Fruit fly (Drosophila melanogaster): ENCODE data around the gene CG31698.

CG31698 gene

dm6 chr2L:3144709-3145108 lies 28.9 kb downstream of the CG31698 start, which contains the start of gene toc (continued):
- TF ChIP-seq CG12155 (GFP tag; optimal IDR thresholded peaks at IDR 0.05) (peak; percentile 32), CG13287 (GFP tag; IDR thresholded peaks at IDR 0.05; ENCODE audit: partially characterized antibody) (peak; percentile 92), ac (GFP tag; optimal IDR thresholded peaks at IDR 0.05) (no peak), gro (GFP tag; optimal IDR thresholded peaks at IDR 0.05) (peak; percentile 43), CG10654 (GFP tag; optimal IDR thresholded peaks at IDR 0.05) (no peak), Xrp1 (GFP tag; IDR thresholded peaks at IDR 0.05) (no peak), Lpt (GFP tag; optimal IDR thresholded peaks at IDR 0.05) (no peak), CG12071 (GFP tag; optimal IDR thresholded peaks at IDR 0.05) (no peak), eve (GFP tag; optimal IDR thresholded peaks at IDR 0.05) (no peak), zen2 (GFP tag; IDR thresholded peaks at IDR 0.05; ENCODE audit: partially characterized antibody) (peak; percentile 84), dati (GFP tag; IDR thresholded peaks at IDR 0.05) (no peak), CG6765 (GFP tag; optimal IDR thresholded peaks at IDR 0.05) (no peak), cas (GFP tag; IDR thresholded peaks at IDR 0.05) (no peak), CG15601 (tag; optimal IDR thresholded peaks at IDR 0.05) (peak; percentile 14), nmo (GFP tag; optimal IDR thresholded peaks at IDR 0.05) (peak; percentile 28), HHEX (GFP tag; optimal IDR thresholded peaks at IDR 0.05) (no peak), CG1602 (GFP tag; optimal IDR thresholded peaks at IDR 0.05) (no peak), hbn (GFP tag; IDR thresholded peaks at IDR 0.05; ENCODE audit: partially characterized antibody) (peak; percentile 65), CG3281 (GFP tag; optimal IDR thresholded peaks at IDR 0.05) (no peak), Ravus (GFP tag; IDR thresholded peaks at IDR 0.05) (no peak), MESR4 (GFP tag; optimal IDR thresholded peaks at IDR 0.05) (peak; percentile 29), bbx (GFP tag; IDR thresholded peaks at IDR 0.05; ENCODE audit: partially characterized antibody) (peak; percentile 94), CG12659 (GFP tag; optimal IDR thresholded peaks at IDR 0.05) (peak; percentile 66), CG30020 (tag; optimal IDR thresholded peaks at IDR 0.05) (no peak), Rfx (GFP tag; IDR thresholded peaks at IDR 0.05) (peak; percentile 66), Dp (GFP tag; optimal IDR thresholded peaks at IDR 0.05) (peak; percentile 56), dm (GFP tag; optimal IDR thresholded peaks at IDR 0.05) (no peak), az2 (GFP tag; optimal IDR thresholded peaks at IDR 0.05) (no peak), twi (tag; optimal IDR thresholded peaks at IDR 0.05) (no peak), Hsf (GFP tag; optimal IDR thresholded peaks at IDR 0.05) (no peak), Doc3 (GFP tag; IDR thresholded peaks at IDR 0.05; ENCODE audit: partially characterized antibody) (peak; percentile 68), CG2202 (tag; optimal IDR thresholded peaks at IDR 0.05) (no peak), Abd-B (GFP tag; optimal IDR thresholded peaks at IDR 0.05) (no peak), Myb (GFP tag; optimal IDR thresholded peaks at IDR 0.05) (peak; percentile 84), pan (optimal IDR thresholded peaks at IDR 0.05) (no peak), pan (GFP tag; optimal IDR thresholded peaks at IDR 0.05 in 1 of 2, IDR thresholded peaks at IDR 0.05 in 1 of 2) (no peak), pum (GFP tag; optimal IDR thresholded peaks at IDR 0.05) (no peak), CG11093 (GFP tag; IDR thresholded peaks at IDR 0.05) (no peak), CG15514 (GFP tag; optimal IDR thresholded peaks at IDR 0.05) (peak; percentile 97), CG3995 (GFP tag; optimal IDR thresholded peaks at IDR 0.05) (no peak), Elba2 (GFP tag; optimal IDR thresholded peaks at IDR 0.05) (no peak), CG11504 (tag; optimal IDR thresholded peaks at IDR 0.05) (peak; percentile 16), MBD-R2 (GFP tag; IDR thresholded peaks at IDR 0.05) (peak; percentile 68), CG13424 (tag; optimal IDR thresholded peaks at IDR 0.05) (no peak), CG8944 (GFP tag; optimal IDR thresholded peaks at IDR 0.05) (no peak), CG6683 (GFP tag; optimal IDR thresholded peaks at IDR 0.05) (no peak), tup (GFP tag; optimal IDR thresholded peaks at IDR 0.05) (no peak), lab (GFP tag; optimal IDR thresholded peaks at IDR 0.05) (no peak), ERR (GFP tag; optimal IDR thresholded peaks at IDR 0.05) (no peak), CG11723 (GFP tag; optimal IDR thresholded peaks at IDR 0.05) (no peak), Dip3 (GFP tag; optimal IDR thresholded peaks at IDR 0.05) (no peak)

All from whole organism, embryonic.